Worm (Caenorhabditis elegans) whole organism, late embryonic: Measurements from ENCODE around the gene F41E7.7.

Experiments
- K02D7.2 ChIP-seq: sonication (generic microtip); optimal IDR thresholded peaks from 2 replicates; lab custom pipeline; 2017; ENCODE audit warnings: mild to moderate bottlenecking, missing genetic modification characterization, missing compliant biosample characterization
- K09A11.1 ChIP-seq: sonication (generic microtip); optimal IDR thresholded peaks from 2 replicates; lab custom pipeline; 2017; ENCODE audit warnings: antibody characterized with exemption, mild to moderate bottlenecking, missing genetic modification characterization, missing compliant biosample characterization; ENCODE audit not compliant: insufficient read depth
- T23F11.4 ChIP-seq: fragments of 200-800 bp; sonication (Bioruptor generic); optimal IDR thresholded peaks from 2 replicates; lab custom pipeline; 2018; ENCODE audit warnings: mild to moderate bottlenecking, missing genetic modification characterization, missing compliant biosample characterization
- ahr-1 ChIP-seq: sonication (generic microtip); optimal IDR thresholded peaks from 2 replicates; lab custom pipeline; 2016; ENCODE audit warnings: missing genetic modification characterization, missing compliant biosample characterization
- ama-1 ChIP-seq: fragments of 150-350 bp; optimal IDR thresholded peaks from 2 replicates; lab custom pipeline; 2014
- ceh-14 ChIP-seq: sonication (generic microtip); optimal IDR thresholded peaks from 2 replicates; lab custom pipeline; 2016; ENCODE audit warnings: missing genotype, missing genetic modification characterization, missing compliant biosample characterization
- ceh-18 ChIP-seq: sonication (generic microtip); optimal IDR thresholded peaks from 2 replicates; lab custom pipeline; 2016; ENCODE audit warnings: missing genetic modification characterization, missing compliant biosample characterization
- ceh-19 ChIP-seq: fragments of 200-800 bp; sonication (Bioruptor generic); optimal IDR thresholded peaks from 2 replicates; lab custom pipeline; 2018; ENCODE audit warnings: mild to moderate bottlenecking, missing genetic modification characterization, missing compliant biosample characterization
- ceh-22 ChIP-seq: sonication (generic microtip); optimal IDR thresholded peaks from 2 replicates; lab custom pipeline; 2017; ENCODE audit warnings: missing biosample characterization, missing genetic modification characterization
- ceh-31 ChIP-seq: sonication (generic microtip); optimal IDR thresholded peaks from 2 replicates; lab custom pipeline; 2016; ENCODE audit warnings: missing genetic modification characterization, missing compliant biosample characterization
- ceh-34 ChIP-seq: sonication (generic microtip); optimal IDR thresholded peaks from 2 replicates; lab custom pipeline; 2016; ENCODE audit warnings: mild to moderate bottlenecking, missing genetic modification characterization, missing compliant biosample characterization
- ceh-45 ChIP-seq: fragments of 200-800 bp; sonication (Bioruptor generic); IDR thresholded peaks from 2 replicates; pipeline ENCODE4 v1.3.6; 2022; ENCODE audit warnings: missing genetic modification reagents, missing genetic modification characterization, missing compliant biosample characterization
- ceh-48 ChIP-seq: sonication (generic microtip); optimal IDR thresholded peaks from 2 replicates; lab custom pipeline; 2016; ENCODE audit warnings: missing genetic modification characterization, inconsistent platforms, missing compliant biosample characterization
- ceh-6 ChIP-seq: fragments of 200-800 bp; sonication (Bioruptor generic); optimal IDR thresholded peaks from 2 replicates; lab custom pipeline; 2018; ENCODE audit warnings: mild to moderate bottlenecking, missing genetic modification characterization, missing compliant biosample characterization
- che-1 ChIP-seq: sonication (generic microtip); optimal IDR thresholded peaks from 2 replicates; lab custom pipeline; 2016; ENCODE audit warnings: mild to moderate bottlenecking, missing genetic modification characterization, missing compliant biosample characterization
- dmd-4 ChIP-seq: sonication (generic microtip); optimal IDR thresholded peaks from 2 replicates; lab custom pipeline; 2016; ENCODE audit warnings: borderline replicate concordance, missing genetic modification characterization, missing compliant biosample characterization
- elt-2 ChIP-seq: sonication (generic microtip); optimal IDR thresholded peaks from 2 replicates; lab custom pipeline; 2016; ENCODE audit warnings: missing genetic modification reagents, missing genetic modification characterization, missing compliant biosample characterization
- eyg-1 ChIP-seq: sonication (generic microtip); optimal IDR thresholded peaks from 2 replicates; lab custom pipeline; 2016; ENCODE audit warnings: missing genotype, missing genetic modification characterization, missing compliant biosample characterization
- gmeb-2 ChIP-seq: sonication (generic microtip); optimal IDR thresholded peaks from 2 replicates; lab custom pipeline; 2016; ENCODE audit warnings: missing genetic modification characterization, inconsistent platforms, missing compliant biosample characterization
- hlh-13 ChIP-seq: fragments of 200-800 bp; sonication (Bioruptor generic); optimal IDR thresholded peaks from 2 replicates; lab custom pipeline; 2018; ENCODE audit warnings: mild to moderate bottlenecking, missing genetic modification characterization, missing compliant biosample characterization
- hlh-15 ChIP-seq: sonication (generic microtip); optimal IDR thresholded peaks from 2 replicates; lab custom pipeline; 2016; ENCODE audit warnings: missing genetic modification characterization, missing compliant biosample characterization
- hlh-30 ChIP-seq: sonication (generic microtip); optimal IDR thresholded peaks from 2 replicates; lab custom pipeline; 2017; ENCODE audit warnings: antibody characterized with exemption, missing genetic modification characterization, missing compliant biosample characterization; ENCODE audit not compliant: insufficient read depth
- hlh-6 ChIP-seq: sonication (generic microtip); optimal IDR thresholded peaks from 2 replicates; lab custom pipeline; 2016; ENCODE audit warnings: missing genotype, missing genetic modification characterization, missing compliant biosample characterization
- lim-6 ChIP-seq: sonication (generic microtip); optimal IDR thresholded peaks from 2 replicates; lab custom pipeline; 2016; ENCODE audit warnings: missing genetic modification characterization, missing compliant biosample characterization
- lin-11 ChIP-seq: fragments of 200-800 bp; sonication (Bioruptor generic); optimal IDR thresholded peaks from 2 replicates; lab custom pipeline; 2018; ENCODE audit warnings: mild to moderate bottlenecking, missing genetic modification characterization, missing compliant biosample characterization
- nfya-1 ChIP-seq: sonication (generic microtip); optimal IDR thresholded peaks from 2 replicates; lab custom pipeline; 2017; ENCODE audit warnings: missing genetic modification characterization, mild to moderate bottlenecking, missing compliant biosample characterization, antibody characterized with exemption, moderate library complexity
- nhr-11 ChIP-seq: fragments of 150-350 bp; optimal IDR thresholded peaks from 2 replicates; lab custom pipeline; 2014; ENCODE audit warnings: missing biosample characterization, missing genetic modification characterization
- pag-3 ChIP-seq: sonication (generic microtip); optimal IDR thresholded peaks from 2 replicates; lab custom pipeline; 2016; ENCODE audit warnings: missing compliant biosample characterization, missing genetic modification characterization, borderline replicate concordance
- pat-9 ChIP-seq: fragments of 200-800 bp; sonication (Bioruptor generic); optimal IDR thresholded peaks from 2 replicates; lab custom pipeline; 2018; ENCODE audit warnings: mild to moderate bottlenecking, missing genetic modification characterization, moderate library complexity, missing compliant biosample characterization
- pax-1 ChIP-seq: fragments of 150-350 bp; optimal IDR thresholded peaks from 2 replicates; lab custom pipeline; 2014; ENCODE audit warnings: missing biosample characterization, missing genetic modification characterization
- pros-1 ChIP-seq: fragments of 150-350 bp; optimal IDR thresholded peaks from 2 replicates; lab custom pipeline; 2014; ENCODE audit warnings: missing biosample characterization, missing genetic modification reagents, missing genetic modification characterization
- rnt-1 ChIP-seq: sonication (generic microtip); optimal IDR thresholded peaks from 2 replicates; lab custom pipeline; 2016; ENCODE audit warnings: missing genetic modification characterization, missing compliant biosample characterization
- sox-4 ChIP-seq: sonication (generic microtip); optimal IDR thresholded peaks from 2 replicates; lab custom pipeline; 2017; ENCODE audit warnings: mild to moderate bottlenecking, missing genetic modification characterization, inconsistent platforms, missing compliant biosample characterization
- syd-9 ChIP-seq: sonication (generic microtip); optimal IDR thresholded peaks from 2 replicates; lab custom pipeline; 2016; ENCODE audit warnings: mild to moderate bottlenecking, missing genetic modification characterization, moderate library complexity, missing compliant biosample characterization
- tbx-7 ChIP-seq: sonication (generic microtip); optimal IDR thresholded peaks from 2 replicates; lab custom pipeline; 2016; ENCODE audit warnings: missing genotype, missing genetic modification characterization, missing compliant biosample characterization
- ttx-3 ChIP-seq: sonication (generic microtip); optimal IDR thresholded peaks from 2 replicates; lab custom pipeline; 2016; ENCODE audit warnings: missing genetic modification reagents, missing genetic modification characterization, missing compliant biosample characterization
- unc-42 ChIP-seq: sonication (generic microtip); optimal IDR thresholded peaks from 2 replicates; lab custom pipeline; 2016; ENCODE audit warnings: missing genotype, missing genetic modification characterization, missing compliant biosample characterization
- unc-55 ChIP-seq: sonication (generic microtip); optimal IDR thresholded peaks from 2 replicates; lab custom pipeline; 2017; ENCODE audit warnings: missing biosample characterization, missing genetic modification reagents, missing genetic modification characterization
- unc-86 ChIP-seq: sonication (generic microtip); optimal IDR thresholded peaks from 2 replicates; lab custom pipeline; 2016; ENCODE audit warnings: missing genetic modification characterization, missing compliant biosample characterization
- zip-5 ChIP-seq: sonication (generic microtip); optimal IDR thresholded peaks from 2 replicates; lab custom pipeline; 2016; ENCODE audit warnings: missing genetic modification characterization, missing compliant biosample characterization
- ztf-16 ChIP-seq: sonication (generic microtip); optimal IDR thresholded peaks from 2 replicates; lab custom pipeline; 2017; ENCODE audit warnings: missing genetic modification characterization, missing compliant biosample characterization

The F41E7.7 gene

DNA sequence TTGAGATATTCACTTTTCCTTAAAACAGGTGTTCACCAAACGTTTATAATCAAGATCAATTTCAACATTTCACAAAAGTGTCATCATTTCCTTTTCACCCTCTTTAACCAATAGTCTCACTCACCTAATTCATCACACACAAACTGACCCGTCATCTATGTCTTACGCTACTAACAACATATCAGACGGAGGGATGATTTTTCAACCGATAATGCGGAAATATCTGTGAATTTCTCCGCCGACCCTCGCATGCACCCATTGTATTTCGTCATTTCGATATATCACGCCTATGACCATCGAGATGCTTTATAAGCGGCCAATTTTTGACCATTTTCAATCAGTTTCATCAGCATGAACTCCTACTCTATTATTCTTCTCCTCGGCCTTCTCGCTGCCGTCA, 3.4 kb upstream of the F41E7.7 start, which contains the start of gene fipr-21:
Gene fipr-21 (plus strand): TSS at position 352 of the 400 bp plus-strand sequence.
- TF ChIP-seq pag-3 (tag; lab: Kevin White, UChicago) (no peak), unc-86 (tag; lab: Kevin White, UChicago) (no peak), dmd-4 (tag; lab: Kevin White, UChicago) (no peak), ceh-48 (tag; lab: Kevin White, UChicago) (no peak), ttx-3 (no peak), unc-42 (no peak), pros-1 (tag; lab: Kevin White, UChicago) (no peak)

DNA sequence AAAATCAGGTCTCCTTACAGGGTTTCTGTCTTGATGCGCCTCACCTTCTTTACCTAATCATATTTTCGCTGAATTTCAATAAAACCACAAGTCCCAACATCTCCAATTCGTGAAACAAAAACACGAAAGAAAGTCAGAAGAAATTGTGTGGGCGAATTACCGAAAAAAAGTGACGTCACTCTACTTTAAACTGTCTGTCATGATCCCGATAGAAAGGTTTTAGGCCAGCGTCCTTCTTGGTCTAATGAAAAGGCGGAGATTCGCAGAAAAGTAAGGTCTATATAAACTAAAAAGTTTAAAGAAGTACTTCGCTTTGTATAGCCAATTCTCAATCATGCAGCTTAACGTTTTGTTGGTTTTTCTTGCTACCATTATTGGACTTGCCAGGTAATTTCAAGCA, 1.3 kb upstream of the F41E7.7 start, which contains the start of gene cnc-8:
Gene cnc-8 (plus strand): TSS at position 307 of the 400 bp plus-strand sequence.
- no peak for TF ChIP-seq ceh-19 (GFP tag; lab: Kevin White, UChicago)
- TF ChIP-seq syd-9 = no peak
- TF ChIP-seq pag-3 (tag; lab: Kevin White, UChicago) = no peak
- TF ChIP-seq ceh-45 (GFP tag; lab: Robert Waterston, UW) = no peak
- no peak for TF ChIP-seq hlh-30 (tag; lab: Kevin White, UChicago)
- no peak for TF ChIP-seq ceh-34
- TF ChIP-seq ama-1 (lab: Kevin White, UChicago) = no peak
- TF ChIP-seq eyg-1 = no peak

DNA sequence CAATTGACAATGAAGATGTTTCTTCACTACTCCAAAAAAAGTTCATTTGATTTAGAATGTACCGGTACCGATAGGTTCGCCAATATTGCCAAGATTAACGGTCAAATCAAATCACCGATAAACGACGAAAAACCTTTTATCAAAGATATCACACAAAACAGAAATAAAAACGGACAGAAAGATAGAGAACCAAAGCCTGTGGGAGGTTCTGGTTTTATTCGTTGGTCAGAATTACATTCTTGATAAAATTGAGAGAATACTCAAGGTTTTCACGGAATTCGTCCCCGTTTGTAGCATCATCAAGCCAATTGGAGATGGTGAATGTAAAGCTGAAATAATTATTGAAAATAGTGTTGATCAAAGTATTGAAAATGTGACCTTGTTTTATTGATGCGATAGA, 672 bp upstream of the F41E7.7 start:
- TF ChIP-seq nfya-1 (tag; lab: Kevin White, UChicago) (no peak), ceh-22 (tag; lab: Kevin White, UChicago) (no peak), pat-9 (no peak), sox-4 (no peak), ceh-48 (tag; lab: Kevin White, UChicago) (no peak), ztf-16 (tag; lab: Kevin White, UChicago) (no peak), hlh-15 (tag; lab: Kevin White, UChicago) (no peak), pax-1 (tag; lab: Kevin White, UChicago) (no peak), ceh-31 (tag; lab: Kevin White, UChicago) (no peak), lin-11 (tag; lab: Kevin White, UChicago) (no peak), lim-6 (tag; lab: Kevin White, UChicago) (no peak), ceh-6 (GFP tag; lab: Kevin White, UChicago) (no peak), hlh-6 (tag; lab: Kevin White, UChicago) (no peak), hlh-13 (no peak), che-1 (tag; lab: Kevin White, UChicago) (no peak), K09A11.1 (tag; lab: Kevin White, UChicago) (no peak), ahr-1 (no peak)

DNA sequence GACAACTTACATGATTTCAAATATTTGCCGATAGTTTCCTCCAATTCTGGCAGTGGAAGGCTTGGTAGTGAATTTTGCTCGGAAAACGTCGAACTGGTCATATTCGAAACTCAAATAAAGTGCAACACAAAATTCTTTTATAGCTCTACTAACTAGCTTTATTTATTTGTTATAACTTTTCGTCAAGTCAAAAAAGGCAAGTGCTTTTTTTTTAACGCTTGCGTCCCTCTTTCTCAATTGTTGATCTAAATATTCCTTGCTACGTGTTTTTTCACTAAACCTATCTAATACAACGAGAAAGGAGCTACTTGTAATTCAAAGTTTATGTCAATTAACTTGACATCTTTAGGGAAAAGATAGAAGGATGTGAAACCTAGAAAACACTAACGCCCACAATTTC, 2.8 kb downstream of the F41E7.7 start, which contains the start of gene F41E7.6:
Gene F41E7.6 (minus strand): TSS at position 101 of the 400 bp plus-strand sequence.
- TF ChIP-seq T23F11.4 (no peak), ceh-18 (tag; lab: Kevin White, UChicago) (no peak), hlh-30 (tag; lab: Kevin White, UChicago) (no peak), ceh-14 (tag; lab: Kevin White, UChicago) (no peak), ceh-6 (GFP tag; lab: Kevin White, UChicago) (no peak)

DNA sequence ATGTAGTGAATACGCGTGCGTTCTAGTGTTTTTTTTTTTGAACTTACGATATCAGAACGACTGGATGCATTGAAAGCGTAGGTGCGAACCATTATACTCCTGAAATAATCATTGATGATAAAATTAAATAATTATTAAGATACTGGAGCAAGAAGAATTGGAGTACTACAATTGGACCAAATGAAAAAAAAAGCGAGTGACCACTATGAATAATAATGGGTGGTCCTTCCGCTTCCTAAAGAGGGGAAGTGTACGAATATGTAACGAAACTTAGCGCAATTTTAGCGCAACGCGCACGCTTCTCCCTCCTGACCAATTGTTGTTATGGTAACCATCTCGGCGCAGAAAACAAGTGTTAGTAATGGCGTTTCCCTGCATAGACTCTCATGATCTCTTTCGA, 8.3 kb downstream of the F41E7.7 start, which contains the start of gene F41E7.9:
Gene F41E7.9 (minus strand): TSS at position 101 of the 400 bp plus-strand sequence.
- TF ChIP-seq pax-1 (tag; lab: Kevin White, UChicago) (no peak), ama-1 (lab: Kevin White, UChicago) (no peak), rnt-1 (tag; lab: Kevin White, UChicago) (no peak), ceh-22 (tag; lab: Kevin White, UChicago) (no peak), ttx-3 (no peak), che-1 (tag; lab: Kevin White, UChicago) (no peak), nfya-1 (tag; lab: Kevin White, UChicago) (no peak), elt-2 (tag; lab: Kevin White, UChicago) (no peak), pat-9 (no peak), K02D7.2 (tag; lab: Kevin White, UChicago) (no peak), pag-3 (tag; lab: Kevin White, UChicago) (no peak), zip-5 (tag; lab: Kevin White, UChicago) (no peak), gmeb-2 (no peak), tbx-7 (tag; lab: Kevin White, UChicago) (no peak), unc-42 (no peak), hlh-13 (no peak), nhr-11 (no peak), unc-55 (GFP tag; lab: Kevin White, UChicago) (no peak)
